Fruit fly (Drosophila melanogaster) whole organism, larva: ENCODE measurements around the gene Nfs1.
"Not testable (repeated sequence)": the region's sequence is repeated elsewhere in the genome, so short reads cannot be mapped to it uniquely, and the experiment has no call there.

Experiments used
- noc ChIP-seq: fragments of 200-800 bp; sonication (Bioruptor generic); optimal IDR thresholded peaks from 3 replicates; lab custom pipeline; 2019; ENCODE audit warnings: missing biosample characterization, mild to moderate bottlenecking, missing genetic modification characterization, moderate library complexity

Gene Nfs1

dm6 chr2L:11981210-11981609 lies 18.2 kb upstream of the Nfs1 start, which contains the start of gene CG16965:
Gene CG16965, plus strand, starts transcription at chr2L:11981591.
- no peak for TF ChIP-seq noc (tag; lab: Kevin White, UChicago)

- no peak for TF ChIP-seq noc (tag; lab: Kevin White, UChicago)
Observed at dm6 chr2L:11987945-11988344, 11.5 kb upstream of the Nfs1 start, which contains the start of the genes CG6686 and CG34163. Gene CG6686, minus strand, starts transcription at chr2L:11988039. Gene CG34163, plus strand, starts transcription at chr2L:11988270.

dm6 chr2L:11989210-11989609 lies 10.2 kb upstream of the Nfs1 start:
- TF ChIP-seq noc (tag; lab: Kevin White, UChicago): no peak

- TF ChIP-seq noc (tag; lab: Kevin White, UChicago): no peak
Observed at dm6 chr2L:11989729-11990128, 9.7 kb upstream of the Nfs1 start, which contains the start of the genes zuc and dgt2. Gene zuc, minus strand, starts transcription at chr2L:11989882. Gene dgt2, plus strand, starts transcription at chr2L:11989936.

DNA sequence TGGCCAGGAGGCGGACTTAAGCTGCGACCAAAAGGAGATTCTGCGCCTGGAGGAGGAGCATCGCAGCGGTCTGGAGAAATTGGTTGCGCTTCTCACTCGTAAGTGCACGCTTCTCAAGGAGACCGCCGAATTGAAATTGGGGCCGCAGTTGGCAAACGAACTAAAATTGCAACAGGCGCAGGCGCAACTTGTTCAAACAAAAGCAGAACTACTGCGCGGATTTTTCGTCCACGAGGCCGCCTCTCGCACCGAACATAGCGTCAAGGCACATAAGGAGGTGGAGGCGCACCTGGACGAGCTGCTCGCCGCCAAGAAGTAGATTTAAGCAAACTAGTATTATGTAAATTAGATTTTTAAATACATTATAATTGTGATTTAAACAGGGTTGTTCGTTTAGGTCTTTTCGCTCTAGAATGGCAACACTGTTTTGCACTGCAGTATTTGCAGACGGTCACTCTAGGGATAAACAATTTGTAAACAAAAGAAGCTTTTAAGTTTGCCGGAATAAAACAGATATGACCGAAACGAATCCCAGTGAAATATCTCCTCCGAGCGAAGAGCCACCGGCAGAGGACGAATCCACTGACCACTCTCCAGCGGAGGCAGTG lies 8.9 kb upstream of the Nfs1 start, which contains the start of gene escl:
TSS of gene escl (plus strand) at position 470 of the 608 bp plus-strand sequence.
- no peak for TF ChIP-seq noc (tag; lab: Kevin White, UChicago)

- TF ChIP-seq noc (tag; lab: Kevin White, UChicago): not testable (repeated sequence)
Observed at dm6 chr2L:11992602-11993001, 6.9 kb upstream of the Nfs1 start, which contains the start of gene Ada1-2. Gene Ada1-2, plus strand, starts transcription at chr2L:11992902.

- not testable (repeated sequence) for TF ChIP-seq noc (tag; lab: Kevin White, UChicago)
Observed at dm6 chr2L:11995332-11995790, 4.1 kb upstream of the Nfs1 start, which contains the start of the genes CG18789 and Qtzl. Gene CG18789, minus strand, starts transcription at chr2L:11995432. Gene Qtzl, plus strand, starts transcription at chr2L:11995740.

DNA sequence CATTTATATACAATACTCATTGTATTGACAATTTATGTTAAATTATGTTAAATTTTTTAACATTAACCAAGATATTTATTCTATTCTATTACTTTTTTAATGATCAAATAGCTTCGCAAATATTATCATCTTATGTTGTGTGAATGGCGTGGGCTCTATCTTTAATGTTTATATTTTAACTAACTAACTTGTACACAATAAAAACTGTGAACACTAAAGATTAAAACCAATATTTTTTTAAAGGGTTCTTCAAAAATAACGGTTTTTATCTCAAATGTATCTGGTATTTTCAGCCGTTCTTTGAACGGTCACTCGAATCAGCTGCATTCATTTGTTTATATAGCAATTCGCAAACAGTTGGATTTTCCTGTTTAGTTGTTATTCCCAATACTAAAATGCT lies 2.9 kb upstream of the Nfs1 start, which contains the start of gene Ada1-1:
TSS of gene Ada1-1 (plus strand) at position 301 of the 400 bp plus-strand sequence.
- TF ChIP-seq noc (tag; lab: Kevin White, UChicago): not testable (repeated sequence)

DNA sequence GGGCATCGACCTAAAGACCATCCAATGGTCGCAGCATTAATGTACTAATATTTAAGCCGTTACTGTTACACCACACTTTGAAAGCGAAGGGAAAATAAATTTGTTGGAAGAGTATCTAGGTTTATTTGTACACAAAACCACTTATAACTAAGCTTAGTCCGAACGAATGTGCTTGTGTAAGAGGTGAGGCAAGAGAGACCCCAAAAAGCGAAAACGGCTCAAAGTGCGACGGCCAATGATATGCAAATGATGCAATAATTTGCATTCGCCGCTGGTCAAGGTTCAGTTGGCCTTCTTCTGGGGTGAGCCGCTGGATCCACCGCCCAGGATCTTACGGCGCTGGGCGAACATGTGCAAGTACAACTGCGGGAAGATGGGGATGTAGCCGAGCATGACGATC lies 1.7 kb downstream of the Nfs1 start:
- no peak for TF ChIP-seq noc (tag; lab: Kevin White, UChicago)

dm6 chr2L:12002051-12002450 lies 2.6 kb downstream of the Nfs1 start, which contains the start of gene Hacd1:
Gene Hacd1, minus strand, starts transcription at chr2L:12002266.
- TF ChIP-seq noc (tag; lab: Kevin White, UChicago): peak; percentile 36

DNA sequence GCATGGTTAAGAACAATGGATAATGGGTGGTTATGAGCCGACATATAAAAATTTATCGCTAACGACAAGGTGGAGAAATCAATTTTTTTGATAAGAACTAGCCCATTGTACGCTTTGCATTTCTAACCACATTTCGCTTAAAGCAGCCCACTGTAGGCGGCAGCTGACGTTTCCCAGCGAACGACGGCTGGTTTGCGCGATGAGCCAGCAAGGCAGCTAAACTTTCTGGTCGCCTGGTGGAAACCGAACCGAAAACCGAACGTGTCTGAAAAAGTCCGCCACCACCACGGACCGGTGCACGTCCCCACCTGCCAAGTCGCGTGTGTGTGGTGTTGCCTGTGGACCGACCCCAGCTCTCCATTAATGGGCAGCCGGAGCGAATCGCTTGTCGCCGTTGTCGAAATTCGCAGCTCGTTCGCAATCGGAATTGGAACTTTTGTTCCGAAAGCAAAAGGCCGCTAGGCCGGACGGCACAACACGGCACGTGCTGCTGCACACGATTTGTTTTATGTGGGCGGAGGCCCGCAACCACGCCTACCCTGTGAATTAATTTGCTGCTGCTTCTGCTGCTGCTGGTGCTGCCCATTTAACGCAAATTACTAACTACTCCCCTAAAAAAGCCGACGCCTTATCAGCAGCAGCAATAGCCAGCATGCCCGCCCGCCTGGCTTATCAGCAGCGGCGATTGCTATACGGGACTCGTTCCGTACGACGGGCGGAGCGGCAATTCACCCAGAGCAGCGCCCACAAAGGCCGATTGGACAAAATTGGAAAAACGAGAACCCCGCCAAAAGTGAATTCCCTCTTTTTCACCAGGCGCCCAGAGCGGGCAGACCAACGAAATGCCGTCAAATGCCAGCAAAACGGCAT lies 3.7 kb downstream of the Nfs1 start:
- TF ChIP-seq noc (tag; lab: Kevin White, UChicago): peak; percentile 60

- peak; percentile 78 for TF ChIP-seq noc (tag; lab: Kevin White, UChicago)
Observed at dm6 chr2L:12003792-12004210, 4.3 kb downstream of the Nfs1 start.

DNA sequence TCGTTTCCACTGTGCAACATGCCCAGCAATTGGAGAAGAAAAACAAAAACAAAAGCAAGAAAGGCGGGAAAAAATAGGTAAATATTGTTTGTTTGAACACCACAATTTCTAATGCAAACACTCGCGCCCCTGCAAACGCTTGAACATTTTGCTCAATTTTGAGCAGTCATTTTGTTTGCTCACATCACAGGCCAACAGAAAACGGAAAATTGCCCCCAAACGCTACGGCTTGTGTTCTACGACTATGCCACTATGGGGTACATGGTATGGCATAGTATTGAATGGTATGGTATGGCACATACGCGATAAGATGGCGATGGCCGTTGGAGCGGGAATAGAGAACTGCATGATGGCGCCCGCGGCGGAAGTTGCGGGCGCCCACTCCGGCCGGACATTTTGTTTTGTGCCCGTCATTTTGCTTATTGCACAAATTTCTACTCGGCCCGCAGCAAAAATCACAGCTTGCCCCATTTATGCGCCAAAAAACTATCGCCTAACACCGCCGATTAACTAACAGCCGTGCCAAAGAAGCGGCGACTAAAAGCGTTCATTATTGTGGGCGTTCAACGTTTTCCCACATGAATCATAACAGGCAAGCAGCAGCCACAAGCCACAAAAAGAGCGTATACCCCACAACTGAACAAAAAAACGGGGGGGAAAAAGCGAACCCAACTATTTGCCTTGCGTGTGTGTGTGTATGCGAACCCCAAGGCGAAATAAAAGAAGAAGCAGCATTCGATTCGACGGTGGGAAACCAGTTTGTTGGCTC lies 4.9 kb downstream of the Nfs1 start:
- TF ChIP-seq noc (tag; lab: Kevin White, UChicago): peak; percentile 42

DNA sequence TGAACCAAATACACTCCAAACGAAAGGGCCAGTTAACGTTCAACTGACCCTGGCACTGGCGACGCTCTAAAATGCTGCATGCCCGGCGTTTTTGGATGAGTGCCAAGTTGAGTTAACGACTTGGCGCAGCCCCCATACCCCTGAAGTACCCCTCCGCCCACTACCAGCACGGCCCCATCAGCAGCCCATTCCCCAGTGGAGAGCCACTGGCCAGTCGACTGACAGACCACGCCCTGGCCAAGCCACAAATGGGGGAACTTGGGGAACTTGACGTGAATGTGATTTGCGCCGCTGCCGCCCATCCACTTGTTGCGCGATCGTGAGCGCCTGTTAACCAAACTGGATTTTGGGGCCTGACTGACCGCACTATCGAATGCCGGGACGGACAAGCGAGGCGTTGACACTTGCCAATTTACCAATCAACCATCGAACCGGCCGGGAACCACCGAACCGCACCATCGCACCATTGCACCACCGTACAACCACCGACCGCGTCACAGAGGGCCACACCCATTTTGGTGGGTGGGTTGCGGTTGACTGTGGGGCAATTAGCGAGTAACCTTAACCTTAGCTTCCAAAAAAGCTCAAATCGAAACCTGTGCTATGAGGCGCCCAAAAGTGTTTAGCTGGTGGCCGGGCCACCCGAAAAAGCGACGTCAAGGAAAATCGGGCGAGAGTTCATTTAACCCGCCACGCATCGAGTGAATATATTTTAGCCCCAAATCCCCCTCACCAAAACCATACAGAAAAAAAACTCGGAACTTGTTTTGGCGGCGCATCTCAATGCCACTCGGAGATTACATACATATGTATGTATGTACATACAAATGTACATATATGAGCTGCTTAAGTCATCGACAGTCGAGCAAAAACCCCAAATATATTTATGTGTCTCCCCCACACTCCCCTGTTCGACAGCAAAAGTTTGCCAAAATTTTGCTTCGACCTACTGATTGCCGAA lies 6.3 kb downstream of the Nfs1 start:
- TF ChIP-seq noc (tag; lab: Kevin White, UChicago): peak; percentile 3
